Worm (Caenorhabditis elegans): ENCODE results near the gene T12A7.9.

T12A7.9 gene

DNA sequence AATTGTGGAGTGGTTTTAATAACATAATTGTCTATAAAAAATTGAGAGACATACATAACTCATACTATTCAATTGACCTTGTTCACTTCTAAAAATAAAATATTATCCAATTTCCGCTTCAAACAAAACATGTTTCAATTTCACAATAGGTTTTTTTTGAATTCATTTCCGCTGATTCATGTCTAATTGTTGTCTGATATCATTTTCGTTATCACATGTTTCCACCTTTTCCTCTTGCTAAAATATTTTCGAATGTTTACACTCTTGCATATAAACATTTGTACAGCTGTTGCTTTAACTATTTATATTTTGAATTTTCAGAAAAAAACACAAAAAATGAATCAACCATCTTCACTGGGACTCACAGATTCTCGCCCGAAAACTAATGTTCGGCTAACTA lies 10.5 kb downstream of the T12A7.9 start, which contains the start of gene gem-4:
Gene gem-4, plus strand, starts transcription at position 301 of the 400 bp plus-strand sequence.
- peak; percentile 28 for TF ChIP-seq pha-4 (tag; optimal IDR thresholded peaks at IDR 0.05)
- no peak for TF ChIP-seq ceh-16 (tag; optimal IDR thresholded peaks at IDR 0.05)
- TF ChIP-seq ceh-28 (tag; optimal IDR thresholded peaks at IDR 0.05): no peak
- no peak for TF ChIP-seq ZK546.5 (tag; optimal IDR thresholded peaks at IDR 0.05)
- TF ChIP-seq elt-2 (tag; optimal IDR thresholded peaks at IDR 0.05): peak; percentile 9

DNA sequence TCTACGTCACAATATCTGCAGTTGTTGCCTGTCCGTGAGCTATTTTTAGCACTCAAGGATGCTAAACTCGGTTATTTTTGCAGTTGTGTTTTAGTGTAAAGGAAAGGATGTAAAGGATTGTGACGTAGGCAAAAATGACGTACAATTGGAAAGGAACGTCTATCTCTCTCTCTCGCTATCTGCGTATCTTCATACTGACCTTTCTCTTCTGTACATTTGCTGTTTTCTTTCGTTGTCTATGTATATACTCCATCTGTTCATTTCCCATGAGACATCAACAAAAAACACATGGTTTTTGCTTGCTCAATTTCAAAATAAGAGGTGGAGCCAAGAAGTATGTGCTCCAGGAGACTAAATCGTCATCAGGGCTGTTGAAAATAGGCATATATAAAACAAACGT lies 11.5 kb downstream of the T12A7.9 start:
- TF ChIP-seq snpc-4 (tag; optimal IDR thresholded peaks at IDR 0.05): peak; percentile 22
- TF ChIP-seq aly-2 (tag; optimal IDR thresholded peaks at IDR 0.05): no peak
- peak; percentile 7 for TF ChIP-seq fkh-2 (tag; optimal IDR thresholded peaks at IDR 0.05)
- peak; percentile 32 for TF ChIP-seq nfya-1 (tag; optimal IDR thresholded peaks at IDR 0.05; ENCODE audit: insufficient read depth)

DNA sequence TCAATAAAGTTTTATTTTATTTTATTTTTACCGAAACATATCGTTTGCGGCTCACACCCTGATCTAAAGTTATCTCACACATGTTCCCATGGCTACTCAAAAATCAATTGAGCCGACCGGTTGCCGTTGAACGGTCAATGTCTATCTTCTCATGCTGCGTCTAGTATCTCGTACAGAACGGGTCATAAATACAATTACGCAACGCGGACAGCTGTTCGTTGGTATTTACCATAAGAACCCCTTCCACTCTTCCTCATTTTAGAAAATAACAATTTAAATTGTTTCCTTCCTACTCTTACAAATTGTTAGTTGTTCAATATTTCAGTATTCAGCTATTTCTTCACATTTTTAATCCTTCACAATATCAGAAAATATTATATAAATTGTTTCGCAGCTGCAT lies 12.0 kb downstream of the T12A7.9 start:
- no peak for TF ChIP-seq nhr-11 (tag; optimal IDR thresholded peaks at IDR 0.05)
- no peak for TF ChIP-seq elt-2 (tag; optimal IDR thresholded peaks at IDR 0.05)
- TF ChIP-seq sea-2 (GFP tag; optimal IDR thresholded peaks at IDR 0.05): no peak
- no peak for TF ChIP-seq pqm-1 (tag; optimal IDR thresholded peaks at IDR 0.05)
- no peak for TF ChIP-seq lin-15B (tag; optimal IDR thresholded peaks at IDR 0.05)
- TF ChIP-seq lin-39 (tag; optimal IDR thresholded peaks at IDR 0.05): no peak
- no peak for TF ChIP-seq nhr-77 (tag; optimal IDR thresholded peaks at IDR 0.05)
- no peak for TF ChIP-seq lsy-12 (tag; optimal IDR thresholded peaks at IDR 0.05)
- TF ChIP-seq unc-62 (GFP tag; optimal IDR thresholded peaks at IDR 0.05): no peak
- TF ChIP-seq egl-5 (tag; optimal IDR thresholded peaks at IDR 0.05): no peak
- no peak for TF ChIP-seq nhr-25 (tag; optimal IDR thresholded peaks at IDR 0.05)

DNA sequence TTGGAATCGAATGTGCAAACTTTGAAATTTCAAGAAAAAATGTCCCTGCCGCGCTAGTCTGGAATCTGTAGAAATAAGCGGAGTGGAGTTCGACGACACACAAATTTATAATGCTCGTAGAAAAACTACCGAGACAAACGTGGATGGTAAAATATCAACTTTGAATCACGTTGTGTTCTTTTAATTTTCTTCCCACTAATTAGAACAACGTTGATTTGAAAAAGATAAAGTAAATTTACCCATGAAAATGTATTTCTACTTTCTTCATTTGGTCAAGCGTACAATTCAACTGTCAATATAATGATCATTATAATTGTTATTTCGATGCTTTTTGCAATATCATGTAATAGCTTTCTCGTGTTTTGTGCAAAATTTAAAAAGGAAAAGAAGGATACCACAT lies 13.4 kb downstream of the T12A7.9 start, which contains the start of gene K01A6.5:
Gene K01A6.5, plus strand, starts transcription at position 301 of the 400 bp plus-strand sequence.
- no peak for TF ChIP-seq R02D3.7 (tag; optimal IDR thresholded peaks at IDR 0.05)
- no peak for TF ChIP-seq ama-1 (optimal IDR thresholded peaks at IDR 0.05)
- no peak for TF ChIP-seq ceh-16 (tag; optimal IDR thresholded peaks at IDR 0.05)
- TF ChIP-seq ZK546.5 (tag; optimal IDR thresholded peaks at IDR 0.05): no peak
- no peak for TF ChIP-seq jun-1 (tag; optimal IDR thresholded peaks at IDR 0.05)
- TF ChIP-seq nhr-25 (tag; optimal IDR thresholded peaks at IDR 0.05): no peak
- no peak for TF ChIP-seq elt-1 (tag; optimal IDR thresholded peaks at IDR 0.05)

DNA sequence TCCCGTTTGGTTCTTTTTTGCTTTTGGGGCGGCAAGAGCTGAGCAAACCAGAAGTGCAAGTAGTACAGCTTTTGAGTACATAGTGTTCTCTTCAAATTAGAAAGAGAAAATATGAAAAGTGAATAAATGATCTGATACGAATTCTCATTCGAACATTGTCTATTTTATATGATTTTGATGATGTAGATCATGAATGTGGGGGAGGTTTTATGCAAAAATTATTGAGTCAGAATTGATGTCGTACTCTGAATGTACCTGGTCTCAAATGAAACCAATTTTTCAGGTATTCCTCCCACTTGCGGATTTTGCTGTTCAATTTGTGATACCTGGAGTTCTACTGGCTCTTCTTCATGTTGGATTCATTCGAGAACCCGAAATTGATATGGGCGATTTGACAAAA lies 15.6 kb downstream of the T12A7.9 start, which contains the start of gene K01A6.4:
Gene K01A6.4, minus strand, starts transcription at position 101 of the 400 bp plus-strand sequence.
- no peak for TF ChIP-seq unc-62 (GFP tag; optimal IDR thresholded peaks at IDR 0.05)
- TF ChIP-seq nhr-76 (tag; optimal IDR thresholded peaks at IDR 0.05): no peak

DNA sequence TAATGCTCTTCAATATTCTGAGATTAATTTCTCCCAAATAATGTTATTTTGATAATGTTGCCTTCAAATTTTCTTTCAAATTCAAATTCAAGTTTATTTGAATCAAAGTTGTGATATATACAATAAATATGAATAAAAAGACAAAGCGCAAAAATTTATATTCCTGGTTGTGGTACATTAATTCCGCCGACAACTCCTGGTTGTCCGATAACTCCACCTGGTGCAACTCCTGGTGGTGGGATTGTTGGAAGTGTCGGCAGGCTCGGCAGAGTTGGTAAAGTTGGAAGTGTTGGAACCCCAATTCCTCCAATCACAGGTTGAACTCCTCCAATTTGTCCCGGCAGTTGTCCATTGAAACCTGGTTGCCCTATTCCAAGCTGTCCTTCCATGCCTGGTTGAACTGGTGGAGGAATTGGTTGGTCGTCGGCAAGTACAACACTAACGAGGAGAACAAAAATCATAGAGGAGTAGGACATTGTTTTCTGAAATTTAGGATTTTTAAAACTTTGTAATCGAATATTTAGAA lies 17.7 kb downstream of the T12A7.9 start, which contains the start of gene K01A6.7:
Gene K01A6.7, minus strand, starts transcription at position 476 of the 526 bp plus-strand sequence.
- TF ChIP-seq skn-1 (tag; optimal IDR thresholded peaks at IDR 0.05) (no peak), unc-62 (GFP tag; optimal IDR thresholded peaks at IDR 0.05) (no peak), sea-2 (GFP tag; optimal IDR thresholded peaks at IDR 0.05) (no peak)

DNA sequence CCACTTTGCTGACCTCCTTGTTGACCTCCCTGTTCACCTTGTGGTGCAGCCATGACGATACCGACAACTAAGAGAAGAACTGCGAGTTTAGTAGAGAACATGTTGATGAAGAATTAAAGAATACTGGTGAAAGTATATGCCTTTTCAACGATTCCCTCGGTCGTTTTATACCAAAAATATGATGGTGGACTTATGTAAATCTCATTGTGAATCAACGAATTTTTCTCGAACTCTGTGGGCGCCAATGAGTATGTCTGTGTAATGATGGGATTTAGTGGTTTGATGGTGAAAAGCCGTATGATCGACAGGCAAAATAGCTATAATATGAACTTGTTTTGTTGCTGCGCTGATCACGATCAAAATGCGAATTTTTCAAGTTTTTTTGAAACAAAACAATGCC lies 18.5 kb downstream of the T12A7.9 start, which contains the start of gene K01A6.8:
Gene K01A6.8, minus strand, starts transcription at position 101 of the 400 bp plus-strand sequence.
- TF ChIP-seq ZK546.5 (tag; optimal IDR thresholded peaks at IDR 0.05) (no peak), nhr-77 (tag; optimal IDR thresholded peaks at IDR 0.05) (no peak), aly-2 (tag; optimal IDR thresholded peaks at IDR 0.05) (no peak), nhr-76 (tag; optimal IDR thresholded peaks at IDR 0.05) (no peak), elt-2 (tag; optimal IDR thresholded peaks at IDR 0.05) (no peak), lin-15B (tag; optimal IDR thresholded peaks at IDR 0.05) (no peak), nfya-1 (tag; optimal IDR thresholded peaks at IDR 0.05; ENCODE audit: insufficient read depth) (no peak), daf-12 (tag; optimal IDR thresholded peaks at IDR 0.05) (no peak), hmg-11 (tag; optimal IDR thresholded peaks at IDR 0.05) (no peak), sea-2 (GFP tag; optimal IDR thresholded peaks at IDR 0.05) (no peak), pha-4 (tag; optimal IDR thresholded peaks at IDR 0.05) (no peak), ceh-16 (tag; optimal IDR thresholded peaks at IDR 0.05) (no peak), R02D3.7 (tag; optimal IDR thresholded peaks at IDR 0.05) (no peak), mdl-1 (tag; optimal IDR thresholded peaks at IDR 0.05) (no peak), fkh-10 (GFP tag; optimal IDR thresholded peaks at IDR 0.05) (no peak), lsy-12 (tag; optimal IDR thresholded peaks at IDR 0.05) (no peak)
